Worm (Caenorhabditis elegans) whole organism, early embryonic: Measurements from ENCODE around the gene sds-22.

Experiments used
- ama-1 ChIP-seq: fragments of 150-350 bp; optimal IDR thresholded peaks from 2 replicates; lab custom pipeline; 2014
- ceh-13 ChIP-seq: fragments of 200-800 bp; sonication (Bioruptor generic); optimal IDR thresholded peaks from 2 replicates; lab custom pipeline; 2018; ENCODE audit warnings: mild to moderate bottlenecking, missing genetic modification characterization, missing compliant biosample characterization
- ets-7 ChIP-seq: sonication (generic microtip); optimal IDR thresholded peaks from 2 replicates; lab custom pipeline; 2016; ENCODE audit warnings: missing genotype, missing genetic modification characterization, missing compliant biosample characterization
- flt-1 ChIP-seq: fragments of 200-800 bp; sonication (Bioruptor generic); IDR thresholded peaks from 2 replicates; pipeline ENCODE4 v1.3.6; 2022; ENCODE audit warnings: missing genetic modification characterization, missing compliant biosample characterization
- hmg-4 ChIP-seq: fragments of 200-800 bp; sonication (Bioruptor generic); optimal IDR thresholded peaks from 2 replicates; lab custom pipeline; 2018; ENCODE audit warnings: mild to moderate bottlenecking, missing genetic modification characterization, missing compliant biosample characterization
- pes-1 ChIP-seq: fragments of 200-800 bp; sonication (Bioruptor generic); IDR thresholded peaks from 2 replicates; pipeline ENCODE4 v1.3.6; 2022; ENCODE audit warnings: missing genetic modification reagents, missing genetic modification characterization, missing compliant biosample characterization
- sea-1 ChIP-seq: fragments of 200-800 bp; sonication (Bioruptor generic); conservative IDR thresholded peaks from 2 replicates; pipeline ENCODE4 v1.3.6; 2022; ENCODE audit warnings: missing genetic modification characterization, missing compliant biosample characterization
- tbx-11 ChIP-seq: fragments of 200-800 bp; sonication (Bioruptor generic); IDR thresholded peaks from 2 replicates; pipeline ENCODE4 v1.3.6; 2022; ENCODE audit warnings: missing genetic modification characterization, missing compliant biosample characterization
- tbx-37 ChIP-seq: fragments of 200-800 bp; sonication (Bioruptor generic); conservative IDR thresholded peaks from 2 replicates; pipeline ENCODE4 v1.3.6; 2022; ENCODE audit warnings: missing genetic modification reagents, missing genetic modification characterization, missing compliant biosample characterization
- tra-4 ChIP-seq: sonication (generic microtip); optimal IDR thresholded peaks from 2 replicates; lab custom pipeline; 2017; ENCODE audit warnings: missing genetic modification characterization, missing compliant biosample characterization

- no peak for TF ChIP-seq flt-1 (GFP tag; lab: Robert Waterston, UW)
- TF ChIP-seq tbx-11 (GFP tag; lab: Robert Waterston, UW) = no peak
- no peak for TF ChIP-seq sea-1 (GFP tag; lab: Robert Waterston, UW)
- no peak for TF ChIP-seq ceh-13 (GFP tag; lab: Kevin White, UChicago)
- TF ChIP-seq tra-4 (tag; lab: Kevin White, UChicago) = no peak
- TF ChIP-seq tbx-37 (GFP tag; lab: Robert Waterston, UW) = no peak
- TF ChIP-seq ama-1 = no peak
- no peak for TF ChIP-seq pes-1 (GFP tag; lab: Robert Waterston, UW)
- TF ChIP-seq ets-7 = no peak
- no peak for TF ChIP-seq hmg-4
Observed at ce11 chrII:7835314-7835713, 22.9 kb upstream of the sds-22 start, which contains the start of gene cex-2.
